Worm (Caenorhabditis elegans) whole organism, young adult: ENCODE data around the gene acr-24.

Source experiments
- B0261.1 ChIP-seq: sonication (generic microtip); optimal IDR thresholded peaks from 2 replicates; lab custom pipeline; 2016; ENCODE audit warnings: mild to moderate bottlenecking, missing genetic modification characterization, moderate library complexity, missing compliant biosample characterization
- F57A8.1 ChIP-seq: fragments of 200-800 bp; sonication (Bioruptor generic); optimal IDR thresholded peaks from 2 replicates; lab custom pipeline; 2018; ENCODE audit warnings: mild to moderate bottlenecking, missing genetic modification characterization, moderate library complexity, missing compliant biosample characterization
- ama-1 ChIP-seq, 3 experiments: fragments of 150-350 bp in 1 of 3; sonication (generic microtip) in 2 of 3; optimal IDR thresholded peaks; 2 replicates each; lab custom pipeline; 2014 to 2018; ENCODE audit warnings: missing biosample characterization in 2 of 3, missing genetic modification characterization in 2 of 3, missing genetic modification reagents in 2 of 3
- cebp-1 ChIP-seq, 2 experiments: fragments of 200-800 bp in 1 of 2; sonication (Bioruptor generic) in 1 of 2; sonication (generic microtip) in 1 of 2; IDR thresholded peaks in 1 of 2; optimal IDR thresholded peaks in 1 of 2; 2 replicates each; pipeline versions ENCODE4 v1.3.6 to Lab custom; 2017 to 2022; ENCODE audit warnings: missing compliant biosample characterization in 2 of 2, missing genetic modification characterization in 2 of 2, mild to moderate bottlenecking in 1 of 2, missing genetic modification reagents in 1 of 2, moderate library complexity in 1 of 2
- madf-8 ChIP-seq: fragments of 200-800 bp; sonication (Bioruptor generic); conservative IDR thresholded peaks from 2 replicates; pipeline ENCODE4 v1.3.6; 2022; ENCODE audit warnings: missing genetic modification reagents, missing genetic modification characterization, missing compliant biosample characterization
- mcd-1 ChIP-seq: fragments of 200-800 bp; sonication (Bioruptor generic); IDR thresholded peaks from 2 replicates; pipeline ENCODE4 v1.3.6; 2022; ENCODE audit warnings: missing genetic modification reagents, missing genetic modification characterization, missing compliant biosample characterization
- unc-62 ChIP-seq: fragments of 150-350 bp; optimal IDR thresholded peaks from 2 replicates; lab custom pipeline; 2014; ENCODE audit warnings: missing biosample characterization, missing genetic modification reagents, missing genetic modification characterization

- no peak for TF ChIP-seq F57A8.1
- no peak for TF ChIP-seq ama-1 (optimal IDR thresholded peaks at IDR 0.05; lab: Kevin White, UChicago)
- TF ChIP-seq ama-1 (GFP tag; optimal IDR thresholded peaks at IDR 0.05; lab: Kevin White, UChicago) = no peak
- no peak for TF ChIP-seq cebp-1 (GFP tag; IDR thresholded peaks at IDR 0.05; lab: Robert Waterston, UW)
- peak; percentile 39 for TF ChIP-seq cebp-1 (tag; optimal IDR thresholded peaks at IDR 0.05; lab: Kevin White, UChicago)
- TF ChIP-seq unc-62 (GFP tag; lab: Kevin White, UChicago) = no peak
- no peak for TF ChIP-seq B0261.1 (tag; lab: Kevin White, UChicago)
- no peak for TF ChIP-seq madf-8 (GFP tag; lab: Robert Waterston, UW)
- no peak for TF ChIP-seq mcd-1 (GFP tag; lab: Robert Waterston, UW)
Observed at ce11 chrIV:15528234-15528633, 30.9 kb downstream of the acr-24 start, which contains the start of gene ari-1.4.
